Worm (Caenorhabditis elegans): ENCODE data around the gene srlf-9.

srlf-9 gene

DNA sequence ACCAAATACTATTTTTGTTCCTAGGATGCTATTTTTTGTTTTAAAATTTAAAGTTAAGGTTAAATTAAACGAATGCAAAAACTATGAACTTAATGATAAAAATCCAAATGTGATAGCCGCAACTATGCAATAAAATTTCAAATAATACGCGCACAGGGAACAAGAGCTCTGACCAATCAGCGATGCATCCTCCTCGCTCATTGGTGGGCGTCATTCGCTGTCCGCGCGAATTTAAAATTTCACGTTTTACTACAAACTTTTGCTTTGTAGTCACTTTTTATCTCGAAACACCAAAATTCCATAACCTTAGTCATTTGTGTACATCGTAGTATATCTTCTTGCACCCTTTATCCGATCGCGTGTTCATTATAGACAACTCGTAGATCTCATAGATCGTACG is 18.4 kb downstream of the srlf-9 start:
- TF ChIP-seq ham-2 (GFP tag; optimal IDR thresholded peaks at IDR 0.05) (no peak), nhr-76 (tag; optimal IDR thresholded peaks at IDR 0.05) (no peak), bed-3 (GFP tag; optimal IDR thresholded peaks at IDR 0.05) (no peak), zip-8 (tag; optimal IDR thresholded peaks at IDR 0.05) (no peak), ces-1 (GFP tag; optimal IDR thresholded peaks at IDR 0.05) (no peak), lin-32 (GFP tag; optimal IDR thresholded peaks at IDR 0.05) (no peak), ceh-43 (GFP tag; optimal IDR thresholded peaks at IDR 0.05) (no peak), mab-5 (tag; optimal IDR thresholded peaks at IDR 0.05) (no peak), pha-4 (tag; optimal IDR thresholded peaks at IDR 0.05) (no peak), drap-1 (GFP tag; optimal IDR thresholded peaks at IDR 0.05) (no peak), ceh-83 (GFP tag; optimal IDR thresholded peaks at IDR 0.05) (no peak), blmp-1 (tag; optimal IDR thresholded peaks at IDR 0.05) (no peak), ztf-11 (tag; optimal IDR thresholded peaks at IDR 0.05) (no peak), lin-13 (tag; optimal IDR thresholded peaks at IDR 0.05) (no peak), unc-62 (GFP tag; optimal IDR thresholded peaks at IDR 0.05) (no peak), ceh-39 (tag; optimal IDR thresholded peaks at IDR 0.05) (no peak)

DNA sequence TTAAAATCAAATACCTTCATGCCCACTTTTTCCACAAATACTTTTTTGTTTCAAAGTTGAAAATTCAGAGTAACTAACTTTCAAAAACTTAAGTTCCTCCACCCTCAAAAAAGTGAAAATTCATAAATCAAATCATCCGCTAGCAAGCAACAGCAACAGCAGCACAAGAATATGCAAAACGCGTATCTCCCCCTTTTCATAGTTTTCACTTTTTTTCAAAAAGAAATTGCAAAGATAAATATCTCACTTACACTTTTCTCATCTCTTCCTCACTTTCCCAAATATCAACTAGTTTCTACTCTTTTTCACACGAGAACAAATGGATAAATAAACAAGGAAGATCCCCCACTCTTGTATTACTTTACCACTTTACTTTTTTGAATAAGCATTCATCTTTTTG is 19.9 kb downstream of the srlf-9 start:
- TF ChIP-seq nhr-76 (tag; optimal IDR thresholded peaks at IDR 0.05): no peak
- peak; percentile 78 for TF ChIP-seq blmp-1 (tag; optimal IDR thresholded peaks at IDR 0.05)
- TF ChIP-seq ceh-43 (GFP tag; optimal IDR thresholded peaks at IDR 0.05): no peak
- TF ChIP-seq ces-1 (GFP tag; optimal IDR thresholded peaks at IDR 0.05): peak; percentile 25
- TF ChIP-seq flh-1 (GFP tag; optimal IDR thresholded peaks at IDR 0.05): no peak

DNA sequence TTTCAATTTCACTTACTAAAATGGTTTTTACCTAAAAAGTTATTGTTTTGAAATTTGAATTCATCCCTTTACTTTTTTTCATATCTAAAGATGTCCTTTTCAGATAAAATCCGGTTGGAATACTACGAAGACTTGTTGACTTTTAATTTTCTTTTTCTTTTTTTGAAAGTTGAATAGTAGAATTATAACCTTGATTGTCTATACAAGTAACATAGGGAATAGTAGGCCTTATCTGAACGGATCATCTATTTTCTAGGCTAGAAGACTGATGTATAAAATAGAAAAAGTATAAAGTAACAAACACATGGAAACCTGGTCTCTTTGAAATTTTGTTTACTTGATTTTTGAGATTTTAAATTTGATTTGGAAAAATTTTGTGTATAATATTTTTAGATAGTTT is 20.7 kb downstream of the srlf-9 start:
- TF ChIP-seq M03D4.4 (tag; optimal IDR thresholded peaks at IDR 0.05) (no peak), ceh-83 (GFP tag; optimal IDR thresholded peaks at IDR 0.05) (no peak), tbx-8 (GFP tag; optimal IDR thresholded peaks at IDR 0.05) (no peak), ceh-39 (tag; optimal IDR thresholded peaks at IDR 0.05) (no peak), elt-3 (tag; optimal IDR thresholded peaks at IDR 0.05) (no peak), nhr-237 (tag; optimal IDR thresholded peaks at IDR 0.05) (no peak), zip-8 (tag; optimal IDR thresholded peaks at IDR 0.05) (no peak), lin-13 (tag; optimal IDR thresholded peaks at IDR 0.05) (no peak), nhr-12 (tag; optimal IDR thresholded peaks at IDR 0.05) (no peak), elt-1 (tag; optimal IDR thresholded peaks at IDR 0.05; ENCODE audit: borderline replicate concordance, insufficient read depth) (no peak), nhr-2 (tag; optimal IDR thresholded peaks at IDR 0.05) (no peak), lin-32 (GFP tag; optimal IDR thresholded peaks at IDR 0.05) (no peak), flh-1 (GFP tag; optimal IDR thresholded peaks at IDR 0.05) (no peak)

DNA sequence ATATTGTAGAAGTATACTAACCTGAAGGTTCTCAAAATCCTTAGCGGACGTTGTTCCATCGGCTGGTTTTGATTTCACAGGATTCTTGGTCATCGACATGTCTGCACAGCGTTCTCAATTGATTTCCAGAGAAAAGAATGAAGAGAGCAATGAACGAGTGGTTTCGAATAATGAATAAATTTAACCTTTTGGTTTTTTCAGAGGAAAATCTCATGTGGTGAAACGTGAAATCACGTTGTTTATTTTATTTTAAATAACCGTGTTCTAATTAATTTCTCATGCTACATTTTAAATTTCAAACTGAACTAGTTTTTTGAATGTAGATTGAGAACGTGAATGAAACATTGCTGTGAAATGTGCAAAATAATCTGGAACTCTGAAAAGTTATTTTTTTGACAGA is 21.4 kb downstream of the srlf-9 start, which contains the start of gene T03F6.6:
Gene T03F6.6 (minus strand): TSS at position 101 of the 400 bp plus-strand sequence.
- TF ChIP-seq zip-8 (tag; optimal IDR thresholded peaks at IDR 0.05): no peak
- no peak for TF ChIP-seq lsy-2 (tag; optimal IDR thresholded peaks at IDR 0.05)
- TF ChIP-seq cnd-1 (tag; optimal IDR thresholded peaks at IDR 0.05): no peak
- no peak for TF ChIP-seq ceh-39 (tag; optimal IDR thresholded peaks at IDR 0.05)
- TF ChIP-seq nhr-12 (tag; optimal IDR thresholded peaks at IDR 0.05): no peak
- TF ChIP-seq ztf-11 (tag; optimal IDR thresholded peaks at IDR 0.05): no peak
- TF ChIP-seq unc-62 (GFP tag; optimal IDR thresholded peaks at IDR 0.05): no peak
- no peak for TF ChIP-seq unc-39 (tag; optimal IDR thresholded peaks at IDR 0.05)
- TF ChIP-seq nhr-28 (tag; optimal IDR thresholded peaks at IDR 0.05): no peak
- TF ChIP-seq snpc-4 (tag; optimal IDR thresholded peaks at IDR 0.05): no peak
- TF ChIP-seq mep-1 (tag; optimal IDR thresholded peaks at IDR 0.05): no peak
- no peak for TF ChIP-seq bed-3 (GFP tag; optimal IDR thresholded peaks at IDR 0.05)
- TF ChIP-seq ces-1 (GFP tag; optimal IDR thresholded peaks at IDR 0.05): no peak
- TF ChIP-seq hlh-1 (tag; optimal IDR thresholded peaks at IDR 0.05): no peak
- no peak for TF ChIP-seq nhr-237 (tag; optimal IDR thresholded peaks at IDR 0.05)

DNA sequence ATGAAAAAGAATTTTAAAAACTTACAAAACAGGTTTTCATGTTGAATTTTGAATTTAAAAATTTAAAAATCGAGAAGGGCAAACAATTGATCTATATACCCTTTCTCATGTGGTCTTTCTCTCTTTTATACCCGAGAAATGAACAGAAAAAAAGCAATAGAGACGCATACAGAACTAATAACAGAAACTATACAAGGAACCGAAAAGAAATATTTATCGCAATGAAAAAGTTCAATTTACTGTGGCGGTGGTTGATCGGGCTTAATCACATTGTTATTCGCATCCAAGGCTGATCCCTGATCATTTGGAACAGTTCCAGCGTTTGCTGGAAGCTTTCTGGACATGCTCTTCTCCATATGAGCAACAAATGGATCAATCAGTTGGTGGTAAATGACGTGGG is 23.3 kb downstream of the srlf-9 start, which contains the start of gene T03F6.10:
Gene T03F6.10 (minus strand): TSS at position 101 of the 400 bp plus-strand sequence.
- TF ChIP-seq nhr-2 (tag; optimal IDR thresholded peaks at IDR 0.05): no peak
- TF ChIP-seq ces-1 (GFP tag; optimal IDR thresholded peaks at IDR 0.05): no peak
- no peak for TF ChIP-seq sptf-1 (tag; optimal IDR thresholded peaks at IDR 0.05)
- no peak for TF ChIP-seq mep-1 (tag; optimal IDR thresholded peaks at IDR 0.05)
- TF ChIP-seq nhr-28 (tag; optimal IDR thresholded peaks at IDR 0.05): no peak
- no peak for TF ChIP-seq M03D4.4 (tag; optimal IDR thresholded peaks at IDR 0.05)
- TF ChIP-seq tbx-8 (GFP tag; optimal IDR thresholded peaks at IDR 0.05): no peak
- TF ChIP-seq snpc-4 (tag; optimal IDR thresholded peaks at IDR 0.05): no peak
- TF ChIP-seq unc-120 (tag; optimal IDR thresholded peaks at IDR 0.05; ENCODE audit: poor library complexity, severe bottlenecking): no peak
- TF ChIP-seq zip-8 (tag; optimal IDR thresholded peaks at IDR 0.05): no peak
- TF ChIP-seq mls-2 (tag; optimal IDR thresholded peaks at IDR 0.05): no peak
- TF ChIP-seq ztf-11 (tag; optimal IDR thresholded peaks at IDR 0.05): no peak
- TF ChIP-seq bed-3 (GFP tag; optimal IDR thresholded peaks at IDR 0.05): no peak
- no peak for TF ChIP-seq ham-2 (GFP tag; optimal IDR thresholded peaks at IDR 0.05)
- no peak for TF ChIP-seq lin-32 (GFP tag; optimal IDR thresholded peaks at IDR 0.05)
- TF ChIP-seq ceh-43 (GFP tag; optimal IDR thresholded peaks at IDR 0.05): no peak
- TF ChIP-seq drap-1 (GFP tag; optimal IDR thresholded peaks at IDR 0.05): no peak
- TF ChIP-seq sem-2 (GFP tag; optimal IDR thresholded peaks at IDR 0.05): no peak
- TF ChIP-seq mab-5 (tag; optimal IDR thresholded peaks at IDR 0.05): no peak
- no peak for TF ChIP-seq lin-13 (tag; optimal IDR thresholded peaks at IDR 0.05)
